Worm (Caenorhabditis elegans): ENCODE results near the gene F44G3.7.

Gene F44G3.7

DNA sequence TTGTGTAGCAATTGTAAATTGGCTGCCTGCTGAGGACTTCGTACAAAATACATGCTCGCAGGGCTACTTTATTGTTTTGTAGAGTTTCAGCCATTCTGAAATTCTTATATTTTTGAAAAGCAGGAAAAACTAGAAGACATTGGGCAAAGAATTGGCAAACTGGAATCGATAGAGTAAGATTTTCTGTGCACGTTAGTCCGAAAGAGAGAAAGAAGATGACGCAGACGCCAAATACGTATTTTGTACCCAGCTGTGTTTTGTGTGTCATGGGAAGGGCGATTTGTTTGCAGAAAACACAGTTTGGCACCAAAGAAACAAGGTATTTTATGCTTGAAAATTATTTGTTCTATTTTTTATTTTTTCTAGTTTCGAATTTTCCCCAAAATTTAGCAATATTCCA, 9.5 kb downstream of the F44G3.7 start, which contains the start of gene fbxa-143:
Gene fbxa-143 (minus strand): TSS at position 101 of the 400 bp plus-strand sequence.
- TF ChIP-seq ztf-4 (tag; optimal IDR thresholded peaks at IDR 0.05) (no peak), nhr-129 (tag; optimal IDR thresholded peaks at IDR 0.05) (no peak), mab-5 (tag; optimal IDR thresholded peaks at IDR 0.05) (no peak), elt-1 (tag; optimal IDR thresholded peaks at IDR 0.05) (no peak), peb-1 (tag; optimal IDR thresholded peaks at IDR 0.05) (no peak), sem-4 (tag; optimal IDR thresholded peaks at IDR 0.05) (no peak), egl-27 (tag; optimal IDR thresholded peaks at IDR 0.05) (no peak), lin-39 (tag; optimal IDR thresholded peaks at IDR 0.05) (no peak), nhr-6 (tag; optimal IDR thresholded peaks at IDR 0.05) (no peak), nhr-77 (tag; optimal IDR thresholded peaks at IDR 0.05) (no peak), lsy-2 (tag; optimal IDR thresholded peaks at IDR 0.05) (no peak), crh-2 (tag; optimal IDR thresholded peaks at IDR 0.05) (no peak), alr-1 (tag; optimal IDR thresholded peaks at IDR 0.05) (no peak), blmp-1 (tag; optimal IDR thresholded peaks at IDR 0.05; ENCODE audit: insufficient read depth) (no peak), C34F6.9 (tag; optimal IDR thresholded peaks at IDR 0.05) (no peak), nhr-12 (tag; optimal IDR thresholded peaks at IDR 0.05) (no peak), nhr-237 (tag; optimal IDR thresholded peaks at IDR 0.05) (no peak), zag-1 (tag; optimal IDR thresholded peaks at IDR 0.05) (no peak), nhr-25 (tag; optimal IDR thresholded peaks at IDR 0.05) (no peak)

- TF ChIP-seq nhr-23 (tag; optimal IDR thresholded peaks at IDR 0.05) (no peak), ztf-1 (GFP tag; conservative IDR thresholded peaks at IDR 0.05) (no peak), nhr-6 (tag; optimal IDR thresholded peaks at IDR 0.05) (no peak), elt-3 (tag; optimal IDR thresholded peaks at IDR 0.05) (no peak)
Measured at ce11 chrV:16124739-16125138, 12.2 kb downstream of the F44G3.7 start, which contains the start of gene nhr-111. nhr-111 (minus strand) TSS chrV:16124839.

DNA sequence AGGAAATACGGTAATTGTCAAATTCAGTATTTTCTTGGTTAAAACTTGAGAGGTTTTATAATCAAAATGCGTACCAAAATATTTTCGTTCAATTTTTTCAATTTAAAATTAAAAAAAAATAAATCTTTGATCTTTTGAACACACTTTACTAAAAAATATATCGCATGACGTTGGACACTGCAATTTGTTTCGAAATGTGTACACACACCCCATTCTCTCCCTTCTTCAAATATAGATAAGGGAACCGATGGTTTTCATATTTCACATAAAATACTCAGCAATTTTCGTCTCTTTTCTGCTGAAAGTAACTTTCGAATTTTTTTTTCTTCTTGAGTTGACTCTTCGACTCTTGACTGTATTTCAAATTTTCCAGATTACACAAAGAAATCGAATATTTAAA, 15.5 kb downstream of the F44G3.7 start:
- TF ChIP-seq fos-1 (tag; optimal IDR thresholded peaks at IDR 0.05) (peak; percentile 24), nhr-129 (tag; optimal IDR thresholded peaks at IDR 0.05) (no peak), sma-3 (GFP tag; optimal IDR thresholded peaks at IDR 0.05) (no peak), ZK546.5 (tag; optimal IDR thresholded peaks at IDR 0.05) (no peak), nhr-12 (tag; optimal IDR thresholded peaks at IDR 0.05) (no peak), blmp-1 (tag; optimal IDR thresholded peaks at IDR 0.05; ENCODE audit: insufficient read depth) (no peak), C34F6.9 (tag; optimal IDR thresholded peaks at IDR 0.05) (no peak), egl-27 (tag; optimal IDR thresholded peaks at IDR 0.05) (no peak)

- TF ChIP-seq nhr-11 (tag; optimal IDR thresholded peaks at IDR 0.05) (no peak), sma-9 (GFP tag; optimal IDR thresholded peaks at IDR 0.05) (peak; percentile 38), sma-9 (tag; optimal IDR thresholded peaks at IDR 0.05) (no peak), fos-1 (tag; optimal IDR thresholded peaks at IDR 0.05) (peak; percentile 71)
Measured at ce11 chrV:16120922-16121321, 16.0 kb downstream of the F44G3.7 start, which contains the start of gene skr-3. skr-3 (plus strand) TSS chrV:16121084.

- TF ChIP-seq sem-4 (tag; optimal IDR thresholded peaks at IDR 0.05), result no peak
Measured at ce11 chrV:16120499-16120898, 16.4 kb downstream of the F44G3.7 start.

ce11 chrV:16118601-16119000, 18.3 kb downstream of the F44G3.7 start, which contains the start of gene str-103:
str-103 (minus strand) TSS chrV:16118701.
- no peak for TF ChIP-seq lin-11 (tag; optimal IDR thresholded peaks at IDR 0.05)
- TF ChIP-seq crh-2 (tag; optimal IDR thresholded peaks at IDR 0.05), result no peak
- no peak for TF ChIP-seq ceh-82 (tag; optimal IDR thresholded peaks at IDR 0.05)
- no peak for TF ChIP-seq lsy-2 (tag; optimal IDR thresholded peaks at IDR 0.05)
- TF ChIP-seq C34F6.9 (tag; optimal IDR thresholded peaks at IDR 0.05), result no peak
- no peak for TF ChIP-seq nhr-23 (tag; optimal IDR thresholded peaks at IDR 0.05)
- no peak for TF ChIP-seq nhr-129 (tag; optimal IDR thresholded peaks at IDR 0.05)
- TF ChIP-seq mab-5 (tag; optimal IDR thresholded peaks at IDR 0.05), result no peak
- TF ChIP-seq elt-1 (tag; optimal IDR thresholded peaks at IDR 0.05), result no peak
- no peak for TF ChIP-seq mbf-1 (tag; optimal IDR thresholded peaks at IDR 0.05)
- TF ChIP-seq unc-39 (tag; optimal IDR thresholded peaks at IDR 0.05), result no peak
- TF ChIP-seq ZK546.5 (tag; optimal IDR thresholded peaks at IDR 0.05), result no peak

Measured in whole organism, L2 larva.